Fruit fly (Drosophila melanogaster): ENCODE measurements around the gene ValRS-m.

- TF ChIP-seq run (tag; optimal IDR thresholded peaks at IDR 0.05) (no peak), Neu2 (GFP tag; optimal IDR thresholded peaks at IDR 0.05; ENCODE audit: borderline replicate concordance) (no peak), repo (GFP tag; optimal IDR thresholded peaks at IDR 0.05) (no peak), CG17328 (GFP tag; IDR thresholded peaks at IDR 0.05) (no peak), al (GFP tag; IDR thresholded peaks at IDR 0.05) (no peak), Sin3A (optimal IDR thresholded peaks at IDR 0.05) (no peak), tin (GFP tag; optimal IDR thresholded peaks at IDR 0.05) (no peak), nerfin-2 (GFP tag; IDR thresholded peaks at IDR 0.05; ENCODE audit: partially characterized antibody) (no peak), rib (GFP tag; IDR thresholded peaks at IDR 0.05) (no peak), Sox102F (GFP tag; optimal IDR thresholded peaks at IDR 0.05) (no peak), hkb (optimal IDR thresholded peaks at IDR 0.05) (no peak), hkb (GFP tag; IDR thresholded peaks at IDR 0.05) (no peak), mld (GFP tag; IDR thresholded peaks at IDR 0.05; ENCODE audit: partially characterized antibody) (no peak), abd-A (tag; optimal IDR thresholded peaks at IDR 0.05) (no peak)
These were observed 15.2 kb upstream of the ValRS-m start, which contains the start of gene CG5644 for dm6 chr3L:8979780-8980179.

All from whole organism, embryonic.